Fruit fly (Drosophila melanogaster) whole organism, embryonic: ENCODE data around the gene CG4733.

Experiments used
- Atf6 ChIP-seq: fragments of 200-800 bp; sonication (Bioruptor generic); IDR thresholded peaks from 2 replicates; pipeline ENCODE4 v1.3.6; 2022; ENCODE audit warnings: missing biosample characterization, missing genetic modification characterization
- CG10321 ChIP-seq: fragments of 200-800 bp; sonication (Bioruptor generic); IDR thresholded peaks from 2 replicates; pipeline ENCODE4 v1.3.6; 2022; ENCODE audit warnings: missing biosample characterization, missing genetic modification characterization
- CG10979 ChIP-seq: fragments of 200-800 bp; sonication (Bioruptor generic); optimal IDR thresholded peaks from 2 replicates; lab custom pipeline; 2018; ENCODE audit warnings: missing biosample characterization, mild to moderate bottlenecking, missing genetic modification characterization, moderate library complexity
- CG14965 ChIP-seq: fragments of 200-800 bp; sonication (Bioruptor generic); optimal IDR thresholded peaks from 2 replicates; lab custom pipeline; 2016; ENCODE audit warnings: missing biosample characterization, missing genetic modification characterization, borderline replicate concordance
- CG15479 ChIP-seq: fragments of 200-800 bp; sonication (Bioruptor generic); optimal IDR thresholded peaks from 3 replicates; lab custom pipeline; 2019; ENCODE audit warnings: missing biosample characterization, mild to moderate bottlenecking, missing genetic modification characterization, moderate library complexity
- CG15601 ChIP-seq: fragments of 200-800 bp; sonication (Bioruptor generic); optimal IDR thresholded peaks from 3 replicates; lab custom pipeline; 2019; ENCODE audit warnings: missing biosample characterization, mild to moderate bottlenecking, missing genetic modification characterization, moderate library complexity
- CG17361 ChIP-seq: fragments of 200-800 bp; sonication (Bioruptor generic); IDR thresholded peaks from 3 replicates; pipeline ENCODE4 v1.3.6; 2022; ENCODE audit warnings: missing biosample characterization, missing genetic modification characterization
- CG2199 ChIP-seq: fragments of 200-800 bp; sonication (Bioruptor generic); IDR thresholded peaks from 3 replicates; pipeline ENCODE4 v1.3.6; 2022; ENCODE audit warnings: missing biosample characterization, missing genetic modification characterization
- CG2712 ChIP-seq: fragments of 200-800 bp; optimal IDR thresholded peaks from 3 replicates; lab custom pipeline; 2019; ENCODE audit warnings: missing biosample characterization, mild to moderate bottlenecking, missing genetic modification characterization, moderate library complexity
- CG33557 ChIP-seq: fragments of 200-800 bp; sonication (Bioruptor generic); optimal IDR thresholded peaks from 2 replicates; lab custom pipeline; 2019; ENCODE audit warnings: missing biosample characterization, mild to moderate bottlenecking, missing genetic modification characterization, moderate library complexity
- CG3726 ChIP-seq: fragments of 200-800 bp; sonication (Bioruptor generic); IDR thresholded peaks from 3 replicates; pipeline ENCODE4, ENCODE4 v1.3.6; 2022; ENCODE audit warnings: missing biosample characterization, missing genetic modification characterization
- CG3847 ChIP-seq: fragments of 200-800 bp; sonication (Bioruptor generic); IDR thresholded peaks from 2 replicates; pipeline ENCODE4 v1.3.6; 2022; ENCODE audit warnings: missing biosample characterization, missing genetic modification characterization
- CG4282 ChIP-seq: fragments of 200-800 bp; sonication (Bioruptor generic); optimal IDR thresholded peaks from 2 replicates; lab custom pipeline; 2016; ENCODE audit warnings: missing biosample characterization, missing genetic modification characterization
- CG9727 ChIP-seq: fragments of 200-800 bp; sonication (Bioruptor generic); optimal IDR thresholded peaks from 3 replicates; lab custom pipeline; 2017; ENCODE audit warnings: missing biosample characterization, mild to moderate bottlenecking, missing genetic modification characterization
- D ChIP-seq, 2 experiments: fragments of 200-800 bp in 1 of 2; fragments of >200 bp in 1 of 2; sonication (Bioruptor generic) in 1 of 2; optimal IDR thresholded peaks; 2 replicates in 1 of 2; 3 replicates in 1 of 2; lab custom pipeline; 2017; ENCODE audit warnings: mild to moderate bottlenecking in 1 of 2, missing biosample characterization in 1 of 2, missing genetic modification characterization in 1 of 2, missing genetic modification reagents in 1 of 2
- D19A ChIP-seq: fragments of 200-800 bp; optimal IDR thresholded peaks from 3 replicates; lab custom pipeline; 2019; ENCODE audit warnings: missing biosample characterization, mild to moderate bottlenecking, missing genetic modification characterization, moderate library complexity
- HLHmδ ChIP-seq: fragments of 200-800 bp; sonication (Bioruptor generic); optimal IDR thresholded peaks from 2 replicates; lab custom pipeline; 2018; ENCODE audit warnings: missing biosample characterization, mild to moderate bottlenecking, missing genetic modification characterization, moderate library complexity
- Myb ChIP-seq: fragments of 200-800 bp; sonication (Bioruptor generic); optimal IDR thresholded peaks from 2 replicates; lab custom pipeline; 2016; ENCODE audit warnings: missing biosample characterization, missing genetic modification characterization
- Opbp ChIP-seq: fragments of 200-800 bp; sonication (Bioruptor generic); IDR thresholded peaks from 3 replicates; pipeline ENCODE4 v1.3.6; 2022; ENCODE audit warnings: missing biosample characterization, missing genetic modification characterization; ENCODE audit not compliant: partially characterized antibody
- ash1 ChIP-seq: fragments of 200-800 bp; sonication (Bioruptor generic); optimal IDR thresholded peaks from 2 replicates; lab custom pipeline; 2018; ENCODE audit warnings: missing biosample characterization, mild to moderate bottlenecking, missing genetic modification characterization
- caup ChIP-seq: fragments of 200-800 bp; sonication (Bioruptor generic); optimal IDR thresholded peaks from 3 replicates; lab custom pipeline; 2017; ENCODE audit warnings: missing biosample characterization, mild to moderate bottlenecking, missing genetic modification characterization, moderate library complexity; ENCODE audit not compliant: severe bottlenecking
- gcm ChIP-seq: fragments of 200-800 bp; sonication (Bioruptor generic); optimal IDR thresholded peaks from 2 replicates; lab custom pipeline; 2019; ENCODE audit warnings: missing biosample characterization, mild to moderate bottlenecking, missing genetic modification characterization, moderate library complexity
- grau ChIP-seq: fragments of 200-800 bp; optimal IDR thresholded peaks from 3 replicates; lab custom pipeline; 2019; ENCODE audit warnings: missing biosample characterization, mild to moderate bottlenecking, missing genetic modification characterization, moderate library complexity
- gsb ChIP-seq: fragments of 200-800 bp; sonication (Bioruptor generic); IDR thresholded peaks from 2 replicates; pipeline ENCODE4 v1.3.6; 2022; ENCODE audit warnings: missing biosample characterization, missing genetic modification characterization
- lola ChIP-seq, 3 experiments: fragments of >200 bp in 2 of 3; fragments of 200-800 bp in 1 of 3; sonication (Bioruptor generic) in 1 of 3; optimal IDR thresholded peaks; 2 replicates each; lab custom pipeline; 2017 to 2019; ENCODE audit warnings: missing biosample characterization in 3 of 3, missing genetic modification characterization in 3 of 3, mild to moderate bottlenecking in 1 of 3, moderate library complexity in 1 of 3
- nerfin-1 ChIP-seq: fragments of 200-800 bp; sonication (Bioruptor generic); optimal IDR thresholded peaks from 3 replicates; lab custom pipeline; 2019; ENCODE audit warnings: missing biosample characterization, mild to moderate bottlenecking, missing genetic modification characterization, moderate library complexity
- nom ChIP-seq: fragments of 200-800 bp; sonication (Bioruptor generic); optimal IDR thresholded peaks from 2 replicates; lab custom pipeline; 2017; ENCODE audit warnings: missing biosample characterization, missing genetic modification characterization, mild to moderate bottlenecking, moderate library complexity, missing genetic modification reagents
- prd ChIP-seq, 3 experiments: fragments of >200 bp in 2 of 3; fragments of 200-800 bp in 1 of 3; sonication (Bioruptor generic) in 1 of 3; optimal IDR thresholded peaks in 2 of 3; IDR thresholded peaks in 1 of 3; 2 replicates in 2 of 3; 3 replicates in 1 of 3; pipeline versions ENCODE4 v1.3.6 to Lab custom; 2017 to 2022; ENCODE audit warnings: missing biosample characterization in 1 of 3, missing genetic modification characterization in 1 of 3
- pros ChIP-seq: fragments of 200-800 bp; sonication (Bioruptor generic); optimal IDR thresholded peaks from 3 replicates; lab custom pipeline; 2019; ENCODE audit warnings: missing biosample characterization, mild to moderate bottlenecking, missing genetic modification characterization, moderate library complexity
- row ChIP-seq: fragments of 200-800 bp; sonication (Bioruptor generic); IDR thresholded peaks from 3 replicates; pipeline ENCODE4 v1.3.6; 2022; ENCODE audit warnings: missing biosample characterization, missing genetic modification characterization
- salm ChIP-seq: fragments of 200-800 bp; sonication (Bioruptor generic); optimal IDR thresholded peaks from 2 replicates; lab custom pipeline; 2018; ENCODE audit warnings: missing biosample characterization, mild to moderate bottlenecking, missing genetic modification characterization
- seq ChIP-seq: fragments of 200-800 bp; sonication (Bioruptor generic); IDR thresholded peaks from 2 replicates; pipeline ENCODE4 v1.3.6; 2022; ENCODE audit warnings: missing biosample characterization, missing genetic modification characterization
- tgo ChIP-seq: fragments of 200-800 bp; sonication (Bioruptor generic); IDR thresholded peaks from 3 replicates; pipeline ENCODE4 v1.3.6; 2022; ENCODE audit warnings: missing biosample characterization, missing genetic modification characterization
- twi ChIP-seq: fragments of 200-800 bp; optimal IDR thresholded peaks from 2 replicates; lab custom pipeline; 2019; ENCODE audit warnings: missing biosample characterization, mild to moderate bottlenecking, missing genetic modification characterization, moderate library complexity

The CG4733 gene

dm6 chr3R:19934840-19935776 lies 44.6 kb downstream of the CG4733 start, which contains the start of gene mira (continued):
- 0 out of 2 replicates have a peak, but pooled peaks have one; percentile 51 for TF ChIP-seq CG10321 (GFP tag; lab: Robert Waterston, UW)
- TF ChIP-seq Myb (GFP tag; lab: Kevin White, UChicago), result no peak
- TF ChIP-seq CG10979, result peak; percentile 39
- no peak for TF ChIP-seq CG3847 (GFP tag; lab: Robert Waterston, UW)
- no peak for TF ChIP-seq salm (tag; lab: Kevin White, UChicago)
- TF ChIP-seq lola (GFP tag; optimal IDR thresholded peaks at IDR 0.05; lab: Kevin White, UChicago), result peak in 1 of 3 experiments; percentile 78
- TF ChIP-seq nerfin-1, result peak; percentile 22
- peak; percentile 31 for TF ChIP-seq CG15479 (GFP tag; lab: Kevin White, UChicago)
- TF ChIP-seq prd (optimal IDR thresholded peaks at IDR 0.05; lab: Kevin White, UChicago), result no peak
- peak; percentile 22; the same call in 1 of the 3 replicates for TF ChIP-seq prd (GFP tag; IDR thresholded peaks at IDR 0.05; lab: Robert Waterston, UW)
- TF ChIP-seq CG3726 (GFP tag; lab: Robert Waterston, UW), result no peak
- TF ChIP-seq HLHmδ (GFP tag; lab: Kevin White, UChicago), result peak; percentile 87
- 0 out of 3 replicates have a peak, but pooled peaks have one; percentile 8 for TF ChIP-seq CG2199 (GFP tag; lab: Robert Waterston, UW)
- TF ChIP-seq pros (GFP tag; lab: Kevin White, UChicago), result peak; percentile 93
- peak; percentile 99 for TF ChIP-seq D19A (tag; lab: Kevin White, UChicago)
- no peak for TF ChIP-seq caup (GFP tag; lab: Kevin White, UChicago)
- TF ChIP-seq seq (GFP tag; lab: Robert Waterston, UW), result peak; percentile 41; the same call in 1 of the 2 replicates
- peak; percentile 31; the same call in 1 of the 3 replicates for TF ChIP-seq row (GFP tag; lab: Robert Waterston, UW)
- peak; percentile 44 for TF ChIP-seq CG2712 (tag; lab: Kevin White, UChicago)
- peak; percentile 20; the same call in 1 of the 3 replicates for TF ChIP-seq CG17361 (GFP tag; lab: Robert Waterston, UW)
- peak; percentile 14 for TF ChIP-seq grau
- TF ChIP-seq CG15601, result no peak
- TF ChIP-seq Opbp (GFP tag; lab: Robert Waterston, UW), result peak; percentile 12; the same call in 1 of the 3 replicates
- peak; percentile 41 for TF ChIP-seq CG33557 (GFP tag; lab: Kevin White, UChicago)
- no peak for TF ChIP-seq tgo
- TF ChIP-seq nom (GFP tag; lab: Kevin White, UChicago), result no peak
- no peak for TF ChIP-seq gsb (GFP tag; lab: Robert Waterston, UW)
- TF ChIP-seq CG9727, result peak; percentile 73
- peak; percentile 83 for TF ChIP-seq twi (tag; lab: Kevin White, UChicago)
- TF ChIP-seq CG4282 (GFP tag; lab: Kevin White, UChicago), result no peak
- TF ChIP-seq Atf6 (GFP tag; lab: Robert Waterston, UW), result no peak

- peak; percentile 45 for TF ChIP-seq pros (GFP tag; lab: Kevin White, UChicago)
- TF ChIP-seq CG2199 (GFP tag; lab: Robert Waterston, UW), result peak; percentile 83; the same call in 2 of the 3 replicates
- no peak for TF ChIP-seq ash1 (GFP tag; lab: Kevin White, UChicago)
- TF ChIP-seq D (optimal IDR thresholded peaks at IDR 0.05; lab: Kevin White, UChicago), result peak; percentile 52
- TF ChIP-seq D (GFP tag; optimal IDR thresholded peaks at IDR 0.05; lab: Kevin White, UChicago), result no peak
- no peak for TF ChIP-seq CG14965 (GFP tag; lab: Kevin White, UChicago)
- TF ChIP-seq CG15479 (GFP tag; lab: Kevin White, UChicago), result peak; percentile 12
- TF ChIP-seq gcm (GFP tag; lab: Kevin White, UChicago), result peak; percentile 92
- TF ChIP-seq, all 482 proteins: peak for 5
Observed at dm6 chr3R:19935777-19936125, 45.3 kb downstream of the CG4733 start.
